Fruit fly (Drosophila melanogaster) Kc167 (cell line): ENCODE data around the gene CG9676.

Experiments used
- Myc ChIP-seq: fragments of >200 bp; optimal IDR thresholded peaks from 2 replicates; lab custom pipeline; 2017; ENCODE audit warnings: missing external identifiers
- Sin3A ChIP-seq: fragments of >200 bp; optimal IDR thresholded peaks from 2 replicates; lab custom pipeline; 2018; ENCODE audit warnings: missing external identifiers
- h ChIP-seq: fragments of >200 bp; optimal IDR thresholded peaks from 3 replicates; lab custom pipeline; 2018; ENCODE audit warnings: missing external identifiers
- insv ChIP-seq: fragments of >200 bp; optimal IDR thresholded peaks from 3 replicates; lab custom pipeline; 2018; ENCODE audit warnings: missing external identifiers
- psq ChIP-seq: fragments of >200 bp; optimal IDR thresholded peaks from 2 replicates; lab custom pipeline; 2017; ENCODE audit warnings: missing external identifiers
- ttk ChIP-seq: sonication (Bioruptor generic); optimal IDR thresholded peaks from 2 replicates; lab custom pipeline; 2017; ENCODE audit warnings: missing external identifiers

DNA sequence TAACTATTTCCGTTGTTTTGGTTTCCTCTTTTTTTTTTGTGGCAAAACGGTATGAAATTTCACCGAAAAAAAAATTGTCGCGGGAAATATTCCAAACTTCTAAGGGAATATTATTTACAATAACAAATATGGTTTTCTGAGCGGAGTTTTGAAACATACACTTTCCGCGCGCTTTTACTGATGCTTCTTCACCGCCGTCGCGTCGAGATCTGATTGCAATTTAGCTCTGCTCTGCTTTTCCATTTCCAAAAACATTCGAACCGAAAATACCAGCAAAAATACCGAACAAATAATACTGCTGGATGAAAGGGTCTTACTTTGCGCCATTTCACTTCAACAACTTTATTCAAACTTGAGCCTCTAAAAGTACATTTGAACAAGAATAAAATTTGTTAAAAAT, 5.0 kb downstream of the CG9676 start, which contains the start of gene Septin4:
- TF ChIP-seq Sin3A (lab: Kevin White, UChicago) (no peak), psq (lab: Kevin White, UChicago) (no peak), h (lab: Kevin White, UChicago) (no peak), insv (lab: Kevin White, UChicago) (no peak), Myc (lab: Kevin White, UChicago) (no peak), ttk (no peak)
